Worm (Caenorhabditis elegans) whole organism, L2 larva: Measurements from ENCODE around the gene pink-1.

Experiments
- ZK546.5 ChIP-seq: sonication (generic microtip); optimal IDR thresholded peaks from 2 replicates; lab custom pipeline; 2017; ENCODE audit warnings: missing biosample characterization, missing genetic modification characterization
- snpc-4 ChIP-seq: fragments of 150-350 bp; optimal IDR thresholded peaks from 2 replicates; lab custom pipeline; 2014; ENCODE audit warnings: missing biosample characterization, missing genetic modification characterization
- unc-39 ChIP-seq: fragments of 150-350 bp; optimal IDR thresholded peaks from 2 replicates; lab custom pipeline; 2014; ENCODE audit warnings: missing biosample characterization, missing genetic modification characterization
- unc-62 ChIP-seq: fragments of 150-350 bp; optimal IDR thresholded peaks from 2 replicates; lab custom pipeline; 2014; ENCODE audit warnings: missing biosample characterization, missing genetic modification reagents, missing genetic modification characterization

DNA sequence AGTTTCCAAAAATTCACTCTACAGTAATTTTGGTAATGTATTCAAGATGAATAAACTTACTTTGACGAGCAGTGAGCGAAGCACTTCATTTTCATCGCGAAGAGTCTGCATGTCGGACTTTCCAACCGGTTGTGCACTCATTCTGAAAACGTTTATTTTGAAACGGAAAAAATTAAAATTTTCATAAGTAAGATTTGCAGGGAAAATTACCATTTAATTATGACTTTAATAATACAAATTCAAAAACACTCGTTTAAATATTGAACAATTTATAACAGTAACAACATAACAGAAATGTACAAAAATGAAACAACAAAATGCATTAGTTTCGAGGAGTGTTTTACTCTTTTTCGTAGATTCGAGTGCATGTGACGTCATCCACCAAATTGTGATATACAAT is 17.0 kb upstream of the pink-1 start, which contains the start of the genes EEED8.13 and EEED8.18:
- no peak for TF ChIP-seq snpc-4 (tag; lab: Kevin White, UChicago)
- no peak for TF ChIP-seq ZK546.5
- no peak for TF ChIP-seq unc-62 (GFP tag; lab: Kevin White, UChicago)
- no peak for TF ChIP-seq unc-39 (tag; lab: Kevin White, UChicago)
